Worm (Caenorhabditis elegans): ENCODE results near the gene sra-35.

DNA sequence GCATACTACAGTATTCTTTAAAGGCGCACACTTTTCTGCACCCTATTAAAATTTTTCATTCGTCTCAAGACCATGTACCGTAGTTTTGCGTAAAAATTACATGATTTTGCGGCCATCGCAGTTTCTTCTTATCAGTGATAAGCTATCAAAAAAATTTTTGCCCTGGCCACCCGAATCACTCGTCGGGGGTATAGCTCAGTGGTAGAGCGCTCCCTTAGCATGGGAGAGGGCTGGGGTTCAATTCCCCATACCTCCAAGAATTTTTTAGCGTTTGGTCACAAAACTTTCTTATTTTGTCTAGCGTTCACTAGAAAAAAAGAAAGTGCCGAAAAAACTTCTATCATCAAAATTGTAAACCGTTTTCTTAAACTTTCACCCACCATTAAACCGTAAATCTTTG lies 37.5 kb upstream of the sra-35 start:
- no peak for TF ChIP-seq W03F9.2 (tag; optimal IDR thresholded peaks at IDR 0.05)
- TF ChIP-seq him-1 (tag; optimal IDR thresholded peaks at IDR 0.05): no peak
- TF ChIP-seq dao-5 (tag; optimal IDR thresholded peaks at IDR 0.05): no peak

Measured in whole organism, L4/young adult.